Fruit fly (Drosophila melanogaster): ENCODE data around the gene CG13843.

dm6 chr3R:22626334-22626688, 17.0 kb downstream of the CG13843 start:
- no peak for TF ChIP-seq cic (GFP tag; optimal IDR thresholded peaks at IDR 0.05)
- no peak for TF ChIP-seq Crg-1 (GFP tag; optimal IDR thresholded peaks at IDR 0.05)
- TF ChIP-seq bab1 (GFP tag; optimal IDR thresholded peaks at IDR 0.05): no peak
